Fruit fly (Drosophila melanogaster) whole organism, embryonic: Measurements from ENCODE around the gene CG14395.

Experiments
- Ada2b ChIP-seq: fragments of 200-800 bp; sonication (Bioruptor generic); IDR thresholded peaks from 2 replicates; pipeline ENCODE4 v1.3.6; 2022; ENCODE audit warnings: missing biosample characterization, missing genetic modification characterization
- BEAF-32 ChIP-seq: fragments of 200-800 bp; sonication (Bioruptor generic); optimal IDR thresholded peaks from 3 replicates; lab custom pipeline; 2017; ENCODE audit warnings: missing biosample characterization, missing genetic modification characterization, mild to moderate bottlenecking, moderate library complexity, missing genetic modification reagents
- Blimp-1 ChIP-seq: fragments of 200-800 bp; sonication (Bioruptor generic); optimal IDR thresholded peaks from 3 replicates; lab custom pipeline; 2018; ENCODE audit warnings: missing biosample characterization, missing genetic modification characterization, mild to moderate bottlenecking, moderate library complexity, missing genetic modification reagents
- CG11093 ChIP-seq: fragments of 200-800 bp; sonication (Bioruptor generic); IDR thresholded peaks from 3 replicates; pipeline ENCODE4 v1.3.6; 2022; ENCODE audit warnings: missing biosample characterization, missing genetic modification characterization
- CG12219 ChIP-seq: fragments of 200-800 bp; sonication (Bioruptor generic); optimal IDR thresholded peaks from 3 replicates; lab custom pipeline; 2018; ENCODE audit warnings: missing biosample characterization, mild to moderate bottlenecking, missing genetic modification characterization
- CG13287 ChIP-seq: fragments of 200-800 bp; sonication (Bioruptor generic); IDR thresholded peaks from 2 replicates; pipeline ENCODE4 v1.3.6; 2022; ENCODE audit warnings: missing biosample characterization, missing genetic modification characterization; ENCODE audit not compliant: partially characterized antibody
- CG15073 ChIP-seq: fragments of 200-800 bp; sonication (Bioruptor generic); optimal IDR thresholded peaks from 2 replicates; lab custom pipeline; 2016; ENCODE audit warnings: missing biosample characterization, missing genetic modification characterization
- CG15479 ChIP-seq: fragments of 200-800 bp; sonication (Bioruptor generic); optimal IDR thresholded peaks from 3 replicates; lab custom pipeline; 2019; ENCODE audit warnings: missing biosample characterization, mild to moderate bottlenecking, missing genetic modification characterization, moderate library complexity
- CG15696 ChIP-seq: fragments of 200-800 bp; sonication (Bioruptor generic); optimal IDR thresholded peaks from 2 replicates; lab custom pipeline; 2019; ENCODE audit warnings: missing biosample characterization, mild to moderate bottlenecking, missing genetic modification characterization, moderate library complexity
- CG1792 ChIP-seq: fragments of 200-800 bp; sonication (Bioruptor generic); optimal IDR thresholded peaks from 2 replicates; lab custom pipeline; 2016; ENCODE audit warnings: missing biosample characterization, missing genetic modification characterization
- CG1832 ChIP-seq: fragments of 200-800 bp; sonication (Bioruptor generic); optimal IDR thresholded peaks from 2 replicates; lab custom pipeline; 2017; ENCODE audit warnings: missing biosample characterization, mild to moderate bottlenecking, missing genetic modification characterization, inconsistent platforms
- CG42726 ChIP-seq: fragments of 200-800 bp; sonication (Bioruptor generic); IDR thresholded peaks from 2 replicates; pipeline ENCODE4 v1.3.6; 2022; ENCODE audit warnings: missing biosample characterization, missing genetic modification characterization; ENCODE audit not compliant: partially characterized antibody
- CG5953 ChIP-seq: fragments of 200-800 bp; sonication (Bioruptor generic); IDR thresholded peaks from 2 replicates; pipeline ENCODE4 v1.3.6; 2022; ENCODE audit warnings: missing biosample characterization, missing genetic modification characterization
- CG6683 ChIP-seq: fragments of 200-800 bp; sonication (Bioruptor generic); optimal IDR thresholded peaks from 2 replicates; lab custom pipeline; 2017; ENCODE audit warnings: missing biosample characterization, mild to moderate bottlenecking, missing genetic modification characterization, missing genetic modification reagents
- CG7987 ChIP-seq: fragments of 200-800 bp; sonication (Bioruptor generic); optimal IDR thresholded peaks from 2 replicates; lab custom pipeline; 2018; ENCODE audit warnings: missing biosample characterization, mild to moderate bottlenecking, missing genetic modification characterization, moderate library complexity
- Dref ChIP-seq: fragments of 200-800 bp; sonication (Bioruptor generic); IDR thresholded peaks from 2 replicates; pipeline ENCODE4 v1.3.6; 2022; ENCODE audit warnings: missing biosample characterization, missing genetic modification characterization
- Drgx ChIP-seq: fragments of 200-800 bp; sonication (Bioruptor generic); IDR thresholded peaks from 2 replicates; pipeline ENCODE4 v1.3.6; 2022; ENCODE audit warnings: missing biosample characterization, missing genetic modification characterization
- E2f2 ChIP-seq: fragments of 200-800 bp; sonication (Bioruptor generic); IDR thresholded peaks from 2 replicates; pipeline ENCODE4 v1.3.6; 2022; ENCODE audit warnings: missing biosample characterization, missing genetic modification characterization
- Eip74EF ChIP-seq, 2 experiments: fragments of 200-800 bp in 1 of 2; fragments of >200 bp in 1 of 2; sonication (Bioruptor generic) in 1 of 2; optimal IDR thresholded peaks; 2 replicates each; lab custom pipeline; 2017 to 2019; ENCODE audit warnings: missing biosample characterization in 2 of 2, missing genetic modification characterization in 2 of 2, mild to moderate bottlenecking in 1 of 2, moderate library complexity in 1 of 2
- Ets65A ChIP-seq: fragments of 200-800 bp; sonication (Bioruptor generic); peaks from one replicate; lab custom pipeline; 2016; ENCODE audit warnings: missing biosample characterization, missing genetic modification characterization
- MBD-R2 ChIP-seq: fragments of 200-800 bp; sonication (Bioruptor generic); IDR thresholded peaks from 2 replicates; pipeline ENCODE4 v1.3.6; 2022; ENCODE audit warnings: missing biosample characterization, missing genetic modification characterization
- Oaz ChIP-seq: fragments of 200-800 bp; sonication (Bioruptor generic); IDR thresholded peaks from 2 replicates; pipeline ENCODE4 v1.3.6; 2022; ENCODE audit warnings: missing biosample characterization, missing genetic modification characterization
- PHDP ChIP-seq: fragments of 200-800 bp; sonication (Bioruptor generic); optimal IDR thresholded peaks from 3 replicates; lab custom pipeline; 2018; ENCODE audit warnings: missing biosample characterization, mild to moderate bottlenecking, missing genetic modification characterization, moderate library complexity
- Sox102F ChIP-seq: fragments of 200-800 bp; sonication (Bioruptor generic); optimal IDR thresholded peaks from 2 replicates; lab custom pipeline; 2018; ENCODE audit warnings: missing biosample characterization, mild to moderate bottlenecking, missing genetic modification characterization, moderate library complexity
- Stat92E ChIP-seq, 3 experiments: fragments of >200 bp in 2 of 3; fragments of 200-800 bp in 1 of 3; sonication (Bioruptor generic) in 1 of 3; optimal IDR thresholded peaks; 2 replicates each; lab custom pipeline; 2017 to 2019; ENCODE audit warnings: missing biosample characterization in 3 of 3, missing genetic modification characterization in 3 of 3, mild to moderate bottlenecking in 1 of 3, moderate library complexity in 1 of 3
- Usf ChIP-seq: fragments of 200-800 bp; sonication (Bioruptor generic); optimal IDR thresholded peaks from 2 replicates; lab custom pipeline; 2017; ENCODE audit warnings: missing genotype, missing biosample characterization, missing genetic modification characterization
- Xbp1 ChIP-seq: fragments of 200-800 bp; sonication (Bioruptor generic); optimal IDR thresholded peaks from 3 replicates; lab custom pipeline; 2016; ENCODE audit warnings: missing biosample characterization, mild to moderate bottlenecking, missing genetic modification characterization
- ara ChIP-seq: fragments of 200-800 bp; sonication (Bioruptor generic); IDR thresholded peaks from 2 replicates; pipeline ENCODE4 v1.3.6; 2022; ENCODE audit warnings: missing biosample characterization, missing genetic modification characterization
- az2 ChIP-seq: fragments of 200-800 bp; sonication (Bioruptor generic); optimal IDR thresholded peaks from 3 replicates; lab custom pipeline; 2016; ENCODE audit warnings: missing biosample characterization, missing genetic modification characterization
- bbx ChIP-seq: fragments of 200-800 bp; sonication (Bioruptor generic); IDR thresholded peaks from 2 replicates; pipeline ENCODE4 v1.3.6; 2022; ENCODE audit warnings: missing biosample characterization, missing genetic modification characterization; ENCODE audit not compliant: partially characterized antibody
- bigmax ChIP-seq: fragments of 200-800 bp; sonication (Bioruptor generic); optimal IDR thresholded peaks from 2 replicates; lab custom pipeline; 2018; ENCODE audit warnings: missing biosample characterization, mild to moderate bottlenecking, missing genetic modification characterization
- crc ChIP-seq: fragments of 200-800 bp; sonication (Bioruptor generic); optimal IDR thresholded peaks from 2 replicates; lab custom pipeline; 2016; ENCODE audit warnings: missing biosample characterization, missing genetic modification characterization
- dan ChIP-seq: fragments of 200-800 bp; sonication (Bioruptor generic); IDR thresholded peaks from 2 replicates; pipeline ENCODE4 v1.3.6; 2022; ENCODE audit warnings: missing biosample characterization, missing genetic modification characterization
- dpn ChIP-seq, 2 experiments: fragments of 200-800 bp; sonication (Bioruptor generic); optimal IDR thresholded peaks; 3 replicates each; lab custom pipeline; 2016; ENCODE audit warnings: missing biosample characterization in 2 of 2, missing genetic modification characterization in 2 of 2
- h ChIP-seq: fragments of >200 bp; optimal IDR thresholded peaks from 2 replicates; lab custom pipeline; 2017
- hkb ChIP-seq, 2 experiments: fragments of 200-800 bp in 1 of 2; fragments of >200 bp in 1 of 2; sonication (Bioruptor generic) in 1 of 2; IDR thresholded peaks in 1 of 2; optimal IDR thresholded peaks in 1 of 2; 2 replicates each; pipeline versions ENCODE4 v1.3.6 to Lab custom; 2017 to 2022; ENCODE audit warnings: missing biosample characterization in 1 of 2, missing genetic modification characterization in 1 of 2
- insv ChIP-seq, 2 experiments: fragments of 200-800 bp; sonication (Bioruptor generic); optimal IDR thresholded peaks; 3 replicates each; lab custom pipeline; 2016 to 2018; ENCODE audit warnings: missing biosample characterization in 2 of 2, missing genetic modification characterization in 2 of 2
- inv ChIP-seq: fragments of 200-800 bp; sonication (Bioruptor generic); IDR thresholded peaks from 2 replicates; pipeline ENCODE4 v1.3.6; 2022; ENCODE audit warnings: missing biosample characterization, missing genetic modification characterization; ENCODE audit not compliant: partially characterized antibody
- jumu ChIP-seq: fragments of 200-800 bp; sonication (Bioruptor generic); optimal IDR thresholded peaks from 3 replicates; lab custom pipeline; 2016; ENCODE audit warnings: missing biosample characterization, missing genetic modification characterization
- ken ChIP-seq: fragments of 200-800 bp; sonication (Bioruptor generic); IDR thresholded peaks from 3 replicates; pipeline ENCODE4 v1.3.6; 2022; ENCODE audit warnings: missing biosample characterization, missing genetic modification characterization
- lmd ChIP-seq: fragments of 200-800 bp; sonication (Bioruptor generic); IDR thresholded peaks from 2 replicates; pipeline ENCODE4 v1.3.6; 2022; ENCODE audit warnings: missing biosample characterization, missing genetic modification characterization
- mam ChIP-seq: fragments of 200-800 bp; sonication (Bioruptor generic); optimal IDR thresholded peaks from 3 replicates; lab custom pipeline; 2016; ENCODE audit warnings: missing biosample characterization, missing genetic modification characterization
- nmo ChIP-seq: fragments of 200-800 bp; sonication (Bioruptor generic); optimal IDR thresholded peaks from 2 replicates; lab custom pipeline; 2018; ENCODE audit warnings: missing biosample characterization, mild to moderate bottlenecking, missing genetic modification characterization, moderate library complexity
- org-1 ChIP-seq: fragments of 200-800 bp; sonication (Bioruptor generic); optimal IDR thresholded peaks from 2 replicates; lab custom pipeline; 2017; ENCODE audit warnings: missing biosample characterization, missing genetic modification characterization
- pan ChIP-seq, 4 experiments: fragments of >200 bp in 3 of 4; fragments of 200-800 bp in 1 of 4; sonication (Bioruptor generic) in 1 of 4; optimal IDR thresholded peaks in 3 of 4; IDR thresholded peaks in 1 of 4; 2 replicates each; pipeline versions ENCODE4 v1.3.6 to Lab custom; 2017 to 2022; ENCODE audit warnings: missing biosample characterization in 2 of 4, missing genetic modification characterization in 2 of 4, mixed read lengths in 1 of 4
- phol ChIP-seq: fragments of 200-800 bp; sonication (Bioruptor generic); optimal IDR thresholded peaks from 3 replicates; lab custom pipeline; 2018; ENCODE audit warnings: missing biosample characterization, mild to moderate bottlenecking, missing genetic modification characterization, moderate library complexity
- pnt ChIP-seq: fragments of 200-800 bp; sonication (Bioruptor generic); optimal IDR thresholded peaks from 3 replicates; lab custom pipeline; 2016; ENCODE audit warnings: missing biosample characterization, missing genetic modification characterization
- psq ChIP-seq: fragments of 200-800 bp; sonication (Bioruptor generic); optimal IDR thresholded peaks from 2 replicates; lab custom pipeline; 2017; ENCODE audit warnings: missing biosample characterization, missing genetic modification characterization
- usp ChIP-seq: fragments of >200 bp; optimal IDR thresholded peaks from 2 replicates; lab custom pipeline; 2017; ENCODE audit warnings: missing biosample characterization, missing genetic modification characterization
- z ChIP-seq: fragments of 200-800 bp; sonication (Bioruptor generic); IDR thresholded peaks from 3 replicates; pipeline ENCODE4 v1.3.6; 2022; ENCODE audit warnings: missing biosample characterization, missing genetic modification characterization

The CG14395 gene

dm6 chr3R:12627691-12628148 lies 34.9 kb upstream of the CG14395 start, which contains the start of the genes Vha55 and Snx3 (continued):
- TF ChIP-seq CG11093 (GFP tag; lab: Robert Waterston, UW) (no peak), CG6683 (GFP tag; lab: Kevin White, UChicago) (peak; percentile 48), org-1 (GFP tag; lab: Kevin White, UChicago) (peak; percentile 43), Sox102F (GFP tag; lab: Kevin White, UChicago) (no peak), z (GFP tag; lab: Robert Waterston, UW) (no peak), Ada2b (GFP tag; lab: Robert Waterston, UW) (no peak), CG15479 (GFP tag; lab: Kevin White, UChicago) (no peak), MBD-R2 (no peak), Stat92E (GFP tag; optimal IDR thresholded peaks at IDR 0.05; lab: Kevin White, UChicago) (peak in 1 of 3 experiments; percentile 77), CG1832 (no peak), Xbp1 (peak; percentile 89), Drgx (no peak), inv (GFP tag; lab: Robert Waterston, UW) (no peak), phol (tag; lab: Kevin White, UChicago) (peak; percentile 65), usp (no peak), pnt (GFP tag; lab: Kevin White, UChicago) (peak; percentile 78), bigmax (GFP tag; lab: Kevin White, UChicago) (peak; percentile 57), CG7987 (GFP tag; lab: Kevin White, UChicago) (peak; percentile 88), dan (no peak), CG13287 (no peak), nmo (GFP tag; lab: Kevin White, UChicago) (peak; percentile 81), dpn (GFP tag; optimal IDR thresholded peaks at IDR 0.05; lab: Kevin White, UChicago) (peak; percentile 84 to 92), Oaz (GFP tag; lab: Robert Waterston, UW) (no peak), CG42726 (GFP tag; lab: Robert Waterston, UW) (no peak), Eip74EF (GFP tag; optimal IDR thresholded peaks at IDR 0.05; lab: Kevin White, UChicago) (no peak), CG1792 (GFP tag; lab: Kevin White, UChicago) (peak; percentile 0), az2 (GFP tag; lab: Kevin White, UChicago) (peak; percentile 52), Blimp-1 (GFP tag; lab: Kevin White, UChicago) (peak; percentile 59), CG15696 (tag; lab: Kevin White, UChicago) (peak; percentile 20), ken (GFP tag; lab: Robert Waterston, UW) (no peak), CG15073 (GFP tag; lab: Kevin White, UChicago) (no peak), insv (GFP tag; optimal IDR thresholded peaks at IDR 0.05; lab: Kevin White, UChicago) (peak in 1 of 2 experiments; percentile 68), BEAF-32 (peak; percentile 71), hkb (optimal IDR thresholded peaks at IDR 0.05; lab: Kevin White, UChicago) (peak; percentile 69), hkb (GFP tag; IDR thresholded peaks at IDR 0.05; lab: Robert Waterston, UW) (no peak), Ets65A (GFP tag; lab: Kevin White, UChicago) (peak; percentile 100), Usf (GFP tag; lab: Kevin White, UChicago) (peak; percentile 99), E2f2 (GFP tag; lab: Robert Waterston, UW) (no peak), mam (GFP tag; lab: Kevin White, UChicago) (peak; percentile 94), jumu (GFP tag; lab: Kevin White, UChicago) (peak; percentile 91), lmd (GFP tag; lab: Robert Waterston, UW) (no peak), h (lab: Kevin White, UChicago) (no peak), ara (GFP tag; lab: Robert Waterston, UW) (no peak), CG12219 (GFP tag; lab: Kevin White, UChicago) (no peak), crc (GFP tag; lab: Kevin White, UChicago) (peak; percentile 52), PHDP (tag; lab: Kevin White, UChicago) (peak; percentile 18), pan (optimal IDR thresholded peaks at IDR 0.05; lab: Kevin White, UChicago) (no peak), pan (GFP tag; optimal IDR thresholded peaks at IDR 0.05 in 1 of 2, IDR thresholded peaks at IDR 0.05 in 1 of 2) (no peak), CG5953 (GFP tag; lab: Robert Waterston, UW) (no peak), psq (peak; percentile 60), Dref (GFP tag; lab: Robert Waterston, UW) (no peak), bbx (no peak)
